Fruit fly (Drosophila melanogaster) whole organism, prepupa: ENCODE measurements around the gene Bicra.

Experiments
- CG10631 ChIP-seq: fragments of 200-800 bp; sonication (Bioruptor generic); optimal IDR thresholded peaks from 2 replicates; lab custom pipeline; 2016; ENCODE audit warnings: missing biosample characterization, missing genetic modification characterization
- CG10669 ChIP-seq: fragments of 200-800 bp; sonication (Bioruptor generic); optimal IDR thresholded peaks from 3 replicates; lab custom pipeline; 2018; ENCODE audit warnings: missing biosample characterization, mild to moderate bottlenecking, missing genetic modification characterization, moderate library complexity
- CG11294 ChIP-seq: fragments of 200-800 bp; sonication (Bioruptor generic); IDR thresholded peaks from 2 replicates; pipeline ENCODE4 v1.3.6; 2022; ENCODE audit warnings: missing biosample characterization, missing genetic modification characterization
- CG11762 ChIP-seq: fragments of 200-800 bp; sonication (Bioruptor generic); optimal IDR thresholded peaks from 3 replicates; lab custom pipeline; 2016; ENCODE audit warnings: missing biosample characterization, missing genetic modification characterization; ENCODE audit not compliant: insufficient read depth
- CG11902 ChIP-seq: fragments of 200-800 bp; sonication (Bioruptor generic); optimal IDR thresholded peaks from 3 replicates; lab custom pipeline; 2016; ENCODE audit warnings: missing biosample characterization, missing genetic modification characterization
- CG15336 ChIP-seq: fragments of 200-800 bp; sonication (Bioruptor generic); IDR thresholded peaks from 2 replicates; pipeline ENCODE4 v1.3.6; 2022; ENCODE audit warnings: missing biosample characterization, missing genetic modification characterization
- CG3032 ChIP-seq: fragments of 200-800 bp; optimal IDR thresholded peaks from 2 replicates; lab custom pipeline; 2019; ENCODE audit warnings: missing biosample characterization, mild to moderate bottlenecking, missing genetic modification characterization, moderate library complexity
- CG31627 ChIP-seq: fragments of 200-800 bp; sonication (Bioruptor generic); optimal IDR thresholded peaks from 3 replicates; lab custom pipeline; 2016; ENCODE audit warnings: missing biosample characterization, missing genetic modification characterization
- CG32006 ChIP-seq: fragments of 200-800 bp; sonication (Bioruptor generic); optimal IDR thresholded peaks from 3 replicates; lab custom pipeline; 2017; ENCODE audit warnings: missing biosample characterization, mild to moderate bottlenecking, missing genetic modification characterization
- CG34406 ChIP-seq: fragments of 200-800 bp; sonication (Bioruptor generic); optimal IDR thresholded peaks from 3 replicates; lab custom pipeline; 2016; ENCODE audit warnings: missing biosample characterization, missing genetic modification characterization
- CG3919 ChIP-seq: fragments of 200-800 bp; sonication (Bioruptor generic); optimal IDR thresholded peaks from 3 replicates; lab custom pipeline; 2016; ENCODE audit warnings: missing biosample characterization, missing genetic modification characterization
- CG6163 ChIP-seq: fragments of 200-800 bp; sonication (Bioruptor generic); IDR thresholded peaks from 3 replicates; pipeline ENCODE4 v1.3.6; 2022; ENCODE audit warnings: missing biosample characterization, missing genetic modification characterization
- CG6792 ChIP-seq: fragments of 200-800 bp; sonication (Bioruptor generic); optimal IDR thresholded peaks from 3 replicates; lab custom pipeline; 2016; ENCODE audit warnings: missing biosample characterization, missing genetic modification characterization
- CG6808 ChIP-seq: fragments of 200-800 bp; sonication (Bioruptor generic); optimal IDR thresholded peaks from 3 replicates; lab custom pipeline; 2017; ENCODE audit warnings: missing biosample characterization, missing genetic modification characterization, mild to moderate bottlenecking, moderate library complexity, missing genetic modification reagents
- CG6854 ChIP-seq: fragments of 200-800 bp; sonication (Bioruptor generic); optimal IDR thresholded peaks from 2 replicates; lab custom pipeline; 2017; ENCODE audit warnings: missing biosample characterization, mild to moderate bottlenecking, missing genetic modification characterization
- CG7368 ChIP-seq: fragments of 200-800 bp; sonication (Bioruptor generic); optimal IDR thresholded peaks from 3 replicates; lab custom pipeline; 2016; ENCODE audit warnings: missing biosample characterization, missing genetic modification characterization
- CG8319 ChIP-seq: fragments of 200-800 bp; sonication (Bioruptor generic); optimal IDR thresholded peaks from 3 replicates; lab custom pipeline; 2016; ENCODE audit warnings: missing biosample characterization, missing genetic modification characterization
- CG8632 ChIP-seq: fragments of 200-800 bp; sonication (Bioruptor generic); optimal IDR thresholded peaks from 3 replicates; lab custom pipeline; 2016; ENCODE audit warnings: missing biosample characterization, missing genetic modification characterization
- CG9139 ChIP-seq: fragments of 200-800 bp; sonication (Bioruptor generic); optimal IDR thresholded peaks from 3 replicates; lab custom pipeline; 2017; ENCODE audit warnings: missing biosample characterization, mild to moderate bottlenecking, missing genetic modification characterization
- Eip75B ChIP-seq: fragments of 200-800 bp; sonication (Bioruptor generic); optimal IDR thresholded peaks from 3 replicates; lab custom pipeline; 2016; ENCODE audit warnings: missing biosample characterization, missing genetic modification characterization
- Eip78C ChIP-seq: fragments of 200-800 bp; sonication (Bioruptor generic); peaks from one replicate; lab custom pipeline; 2016; ENCODE audit warnings: missing biosample characterization, missing genetic modification characterization
- Ets21C ChIP-seq: fragments of 200-800 bp; sonication (Bioruptor generic); optimal IDR thresholded peaks from 3 replicates; lab custom pipeline; 2016; ENCODE audit warnings: missing biosample characterization, missing genetic modification characterization
- Ets96B ChIP-seq: fragments of 200-800 bp; optimal IDR thresholded peaks from 2 replicates; lab custom pipeline; 2019; ENCODE audit warnings: missing biosample characterization, mild to moderate bottlenecking, missing genetic modification characterization, moderate library complexity
- Gug ChIP-seq: fragments of 200-800 bp; sonication (Bioruptor generic); IDR thresholded peaks from 2 replicates; pipeline ENCODE4 v1.3.6; 2022; ENCODE audit warnings: missing biosample characterization, missing genetic modification characterization
- Hr38 ChIP-seq: sonication (Bioruptor generic); optimal IDR thresholded peaks from 2 replicates; lab custom pipeline; 2016; ENCODE audit warnings: missing biosample characterization, missing genetic modification characterization
- Hr39 ChIP-seq: fragments of 200-800 bp; sonication (Bioruptor generic); optimal IDR thresholded peaks from 2 replicates; lab custom pipeline; 2016; ENCODE audit warnings: missing biosample characterization, missing genetic modification characterization
- Hr4 ChIP-seq: fragments of 200-800 bp; sonication (Bioruptor generic); optimal IDR thresholded peaks from 3 replicates; lab custom pipeline; 2016; ENCODE audit warnings: missing biosample characterization, missing genetic modification characterization
- Lpt ChIP-seq: fragments of 200-800 bp; sonication (Bioruptor generic); optimal IDR thresholded peaks from 3 replicates; lab custom pipeline; 2016; ENCODE audit warnings: missing biosample characterization, missing genetic modification characterization
- Met ChIP-seq: fragments of 200-800 bp; sonication (Bioruptor generic); optimal IDR thresholded peaks from 3 replicates; lab custom pipeline; 2016; ENCODE audit warnings: missing biosample characterization, missing genetic modification characterization
- OdsH ChIP-seq: fragments of 200-800 bp; sonication (Bioruptor generic); optimal IDR thresholded peaks from 3 replicates; lab custom pipeline; 2016; ENCODE audit warnings: missing biosample characterization, missing genetic modification characterization
- Sox102F ChIP-seq: fragments of 200-800 bp; sonication (Bioruptor generic); optimal IDR thresholded peaks from 2 replicates; lab custom pipeline; 2016; ENCODE audit warnings: missing biosample characterization, mild to moderate bottlenecking, missing genetic modification characterization
- Sox14 ChIP-seq: fragments of 200-800 bp; sonication (Bioruptor generic); optimal IDR thresholded peaks from 3 replicates; lab custom pipeline; 2016; ENCODE audit warnings: missing biosample characterization, missing genetic modification characterization
- achi ChIP-seq: fragments of 200-800 bp; sonication (Bioruptor generic); optimal IDR thresholded peaks from 3 replicates; lab custom pipeline; 2016; ENCODE audit warnings: missing biosample characterization, missing genetic modification characterization
- acj6 ChIP-seq: fragments of 200-800 bp; sonication (Bioruptor generic); optimal IDR thresholded peaks from 3 replicates; lab custom pipeline; 2016; ENCODE audit warnings: missing biosample characterization, missing genetic modification characterization
- cyc ChIP-seq: fragments of 200-800 bp; sonication (Bioruptor generic); optimal IDR thresholded peaks from 3 replicates; lab custom pipeline; 2016; ENCODE audit warnings: missing biosample characterization, missing genetic modification characterization
- dac ChIP-seq: fragments of 200-800 bp; sonication (Bioruptor generic); optimal IDR thresholded peaks from 2 replicates; lab custom pipeline; 2017; ENCODE audit warnings: missing biosample characterization, mild to moderate bottlenecking, missing genetic modification characterization
- eg ChIP-seq: fragments of 200-800 bp; sonication (Bioruptor generic); IDR thresholded peaks from 3 replicates; pipeline ENCODE4 v1.3.6; 2022; ENCODE audit warnings: missing biosample characterization, missing genetic modification characterization
- esn ChIP-seq: fragments of 200-800 bp; sonication (Bioruptor generic); optimal IDR thresholded peaks from 2 replicates; lab custom pipeline; 2016; ENCODE audit warnings: missing biosample characterization, mild to moderate bottlenecking, missing genetic modification characterization, moderate library complexity
- fd85E ChIP-seq: fragments of 200-800 bp; sonication (Bioruptor generic); optimal IDR thresholded peaks from 3 replicates; lab custom pipeline; 2016; ENCODE audit warnings: missing biosample characterization, missing genetic modification characterization
- fkh ChIP-seq: fragments of 200-800 bp; sonication (Bioruptor generic); optimal IDR thresholded peaks from 3 replicates; lab custom pipeline; 2017; ENCODE audit warnings: missing biosample characterization, mild to moderate bottlenecking, missing genetic modification characterization, moderate library complexity
- lz ChIP-seq: fragments of 200-800 bp; sonication (Bioruptor generic); optimal IDR thresholded peaks from 3 replicates; lab custom pipeline; 2016; ENCODE audit warnings: missing biosample characterization, missing genetic modification characterization
- net ChIP-seq: fragments of 200-800 bp; sonication (Bioruptor generic); optimal IDR thresholded peaks from 3 replicates; lab custom pipeline; 2016; ENCODE audit warnings: missing biosample characterization, missing genetic modification characterization
- pdm3 ChIP-seq: fragments of 200-800 bp; sonication (Bioruptor generic); optimal IDR thresholded peaks from 3 replicates; lab custom pipeline; 2016; ENCODE audit warnings: missing biosample characterization, missing genetic modification characterization
- salr ChIP-seq, 2 experiments: fragments of 200-800 bp; sonication (Bioruptor generic); optimal IDR thresholded peaks; 3 replicates each; lab custom pipeline; 2016 to 2018; ENCODE audit warnings: missing biosample characterization in 2 of 2, missing genetic modification characterization in 2 of 2, mild to moderate bottlenecking in 1 of 2
- ss ChIP-seq, 2 experiments: fragments of 200-800 bp; sonication (Bioruptor generic); optimal IDR thresholded peaks; 2 replicates in 1 of 2; 3 replicates in 1 of 2; lab custom pipeline; 2017 to 2018; ENCODE audit warnings: mild to moderate bottlenecking in 2 of 2, missing biosample characterization in 2 of 2, missing genetic modification characterization in 2 of 2, moderate library complexity in 1 of 2
- svp ChIP-seq: fragments of 200-800 bp; sonication (Bioruptor generic); peaks from one replicate; lab custom pipeline; 2016; ENCODE audit warnings: missing biosample characterization, missing genetic modification characterization
- topi ChIP-seq: fragments of 200-800 bp; sonication (Bioruptor generic); optimal IDR thresholded peaks from 3 replicates; lab custom pipeline; 2016; ENCODE audit warnings: missing biosample characterization, missing genetic modification characterization

Gene Bicra

dm6 chr3R:29033909-29034629 is 28.8 kb upstream of the Bicra start, which contains the start of the genes beta4GalNAcTB and Cpsf100 (continued):
- TF ChIP-seq CG9139 (GFP tag; lab: Kevin White, UChicago) (no peak), Gug (GFP tag; lab: Robert Waterston, UW) (peak; percentile 27; the same call in 1 of the 2 replicates), CG8319 (peak; percentile 64), acj6 (peak; percentile 82), Eip75B (GFP tag; lab: Kevin White, UChicago) (peak; percentile 78), CG11762 (GFP tag; lab: Kevin White, UChicago) (peak; percentile 80), ss (GFP tag; optimal IDR thresholded peaks at IDR 0.05; lab: Kevin White, UChicago) (no peak), fd85E (GFP tag; lab: Kevin White, UChicago) (no peak), CG10631 (GFP tag; lab: Kevin White, UChicago) (peak; percentile 86), CG6792 (peak; percentile 69), topi (peak; percentile 84), Hr38 (GFP tag; lab: Kevin White, UChicago) (no peak)

dm6 chr3R:29038960-29039581 is 23.8 kb upstream of the Bicra start, which contains the start of the genes Slu7 and Pkc98E:
Slu7 (minus strand) TSS chr3R:29039071.
Pkc98E (plus strand) TSS chr3R:29039156.
- peak; percentile 33 for TF ChIP-seq Lpt (GFP tag; lab: Kevin White, UChicago)
- TF ChIP-seq Sox14 (GFP tag; lab: Kevin White, UChicago), result peak; percentile 20
- peak; percentile 36 for TF ChIP-seq dac (GFP tag; lab: Kevin White, UChicago)
- no peak for TF ChIP-seq CG34406 (GFP tag; lab: Kevin White, UChicago)
- peak; percentile 7 for TF ChIP-seq Ets96B (tag; lab: Kevin White, UChicago)
- TF ChIP-seq CG31627 (GFP tag; lab: Kevin White, UChicago), result peak; percentile 67
- peak in 1 of 2 experiments; percentile 14 for TF ChIP-seq ss (GFP tag; optimal IDR thresholded peaks at IDR 0.05; lab: Kevin White, UChicago)
- TF ChIP-seq eg (GFP tag; lab: Robert Waterston, UW), result peak; percentile 50; the same call in 2 of the 3 replicates
- TF ChIP-seq Ets21C, result peak; percentile 45
- TF ChIP-seq CG8319, result no peak
- no peak for TF ChIP-seq CG10669 (GFP tag; lab: Kevin White, UChicago)
- peak; percentile 63 for TF ChIP-seq cyc (GFP tag; lab: Kevin White, UChicago)
- TF ChIP-seq CG7368, result peak; percentile 30
- TF ChIP-seq achi, result no peak
- TF ChIP-seq fd85E (GFP tag; lab: Kevin White, UChicago), result peak; percentile 1
- TF ChIP-seq Hr39 (GFP tag; lab: Kevin White, UChicago), result peak; percentile 59
- TF ChIP-seq OdsH, result peak; percentile 41
- TF ChIP-seq CG6808 (GFP tag; lab: Kevin White, UChicago), result no peak
- TF ChIP-seq CG11762 (GFP tag; lab: Kevin White, UChicago), result peak; percentile 2
- TF ChIP-seq acj6, result peak; percentile 27
- peak; percentile 61 for TF ChIP-seq Met
- peak in 1 of 2 experiments; percentile 17 for TF ChIP-seq salr (GFP tag; optimal IDR thresholded peaks at IDR 0.05; lab: Kevin White, UChicago)
- peak; percentile 34 for TF ChIP-seq Hr4 (GFP tag; lab: Kevin White, UChicago)
- TF ChIP-seq CG3919 (GFP tag; lab: Kevin White, UChicago), result peak; percentile 72
- TF ChIP-seq lz (GFP tag; lab: Kevin White, UChicago), result peak; percentile 52
- TF ChIP-seq CG11294 (GFP tag; lab: Robert Waterston, UW), result no peak
- TF ChIP-seq svp, result no peak
- no peak for TF ChIP-seq net (GFP tag; lab: Kevin White, UChicago)
- peak; percentile 1 for TF ChIP-seq CG32006 (GFP tag; lab: Kevin White, UChicago)
- no peak for TF ChIP-seq CG15336 (GFP tag; lab: Robert Waterston, UW)
- TF ChIP-seq CG10631 (GFP tag; lab: Kevin White, UChicago), result peak; percentile 43
- TF ChIP-seq Sox102F, result peak; percentile 63
- TF ChIP-seq Hr38 (GFP tag; lab: Kevin White, UChicago), result no peak
- TF ChIP-seq CG6163 (GFP tag; lab: Robert Waterston, UW), result peak; percentile 59; the same call in 2 of the 3 replicates
- TF ChIP-seq CG6792, result no peak
- TF ChIP-seq CG3032 (tag; lab: Kevin White, UChicago), result peak; percentile 9
- TF ChIP-seq pdm3 (GFP tag; lab: Kevin White, UChicago), result peak; percentile 33
- TF ChIP-seq CG6854 (GFP tag; lab: Kevin White, UChicago), result no peak
- peak; percentile 74 for TF ChIP-seq Eip78C
- TF ChIP-seq topi, result peak; percentile 66
- peak; percentile 60 for TF ChIP-seq esn (GFP tag; lab: Kevin White, UChicago)
- peak; percentile 57 for TF ChIP-seq fkh (GFP tag; lab: Kevin White, UChicago)
- TF ChIP-seq CG8632 (GFP tag; lab: Kevin White, UChicago), result peak; percentile 2
- TF ChIP-seq CG11902 (GFP tag; lab: Kevin White, UChicago), result peak; percentile 36
